Fruit fly (Drosophila melanogaster) whole organism, embryonic: Measurements from ENCODE around the gene Atg14.

ENCODE experiments used
- BtbVII ChIP-seq: fragments of 200-800 bp; sonication (Bioruptor generic); optimal IDR thresholded peaks from 3 replicates; lab custom pipeline; 2017; ENCODE audit warnings: missing biosample characterization, mild to moderate bottlenecking, missing genetic modification characterization
- CG11093 ChIP-seq: fragments of 200-800 bp; sonication (Bioruptor generic); IDR thresholded peaks from 3 replicates; pipeline ENCODE4 v1.3.6; 2022; ENCODE audit warnings: missing biosample characterization, missing genetic modification characterization
- CG11398 ChIP-seq: fragments of 200-800 bp; sonication (Bioruptor generic); optimal IDR thresholded peaks from 2 replicates; lab custom pipeline; 2016; ENCODE audit warnings: missing biosample characterization, missing genetic modification characterization
- CG11696 ChIP-seq: fragments of 200-800 bp; sonication (Bioruptor generic); IDR thresholded peaks from 2 replicates; pipeline ENCODE4 v1.3.6; 2022; ENCODE audit warnings: missing biosample characterization, missing genetic modification characterization
- CG11723 ChIP-seq: fragments of 200-800 bp; sonication (Bioruptor generic); optimal IDR thresholded peaks from 2 replicates; lab custom pipeline; 2017; ENCODE audit warnings: missing biosample characterization, mild to moderate bottlenecking, missing genetic modification characterization
- CG1233 ChIP-seq: fragments of 200-800 bp; sonication (Bioruptor generic); optimal IDR thresholded peaks from 4 replicates; lab custom pipeline; 2018; ENCODE audit warnings: missing biosample characterization, mild to moderate bottlenecking, missing genetic modification characterization
- CG13123 ChIP-seq: fragments of 200-800 bp; sonication (Bioruptor generic); optimal IDR thresholded peaks from 2 replicates; lab custom pipeline; 2016; ENCODE audit warnings: missing biosample characterization, missing genetic modification characterization
- CG14050 ChIP-seq: fragments of 200-800 bp; sonication (Bioruptor generic); IDR thresholded peaks from 3 replicates; pipeline ENCODE4 v1.3.6; 2022; ENCODE audit warnings: missing biosample characterization, missing genetic modification characterization
- CG15011 ChIP-seq: fragments of 200-800 bp; sonication (Bioruptor generic); optimal IDR thresholded peaks from 3 replicates; lab custom pipeline; 2018; ENCODE audit warnings: missing biosample characterization, mild to moderate bottlenecking, missing genetic modification characterization
- CG15514 ChIP-seq: fragments of 200-800 bp; sonication (Bioruptor generic); optimal IDR thresholded peaks from 3 replicates; lab custom pipeline; 2017; ENCODE audit warnings: missing biosample characterization, missing genetic modification characterization, mild to moderate bottlenecking, moderate library complexity, missing genetic modification reagents
- CG15601 ChIP-seq: fragments of 200-800 bp; sonication (Bioruptor generic); optimal IDR thresholded peaks from 3 replicates; lab custom pipeline; 2019; ENCODE audit warnings: missing biosample characterization, mild to moderate bottlenecking, missing genetic modification characterization, moderate library complexity
- CG17385 ChIP-seq: fragments of 200-800 bp; sonication (Bioruptor generic); optimal IDR thresholded peaks from 3 replicates; lab custom pipeline; 2018; ENCODE audit warnings: missing biosample characterization, mild to moderate bottlenecking, missing genetic modification characterization
- CG18011 ChIP-seq: fragments of 200-800 bp; sonication (Bioruptor generic); optimal IDR thresholded peaks from 2 replicates; lab custom pipeline; 2017; ENCODE audit warnings: missing biosample characterization, missing genetic modification characterization, mild to moderate bottlenecking, moderate library complexity, missing genotype
- CG1832 ChIP-seq: fragments of 200-800 bp; sonication (Bioruptor generic); optimal IDR thresholded peaks from 2 replicates; lab custom pipeline; 2017; ENCODE audit warnings: missing biosample characterization, mild to moderate bottlenecking, missing genetic modification characterization, inconsistent platforms
- CG2116 ChIP-seq: fragments of 200-800 bp; sonication (Bioruptor generic); optimal IDR thresholded peaks from 3 replicates; lab custom pipeline; 2018; ENCODE audit warnings: missing biosample characterization, mild to moderate bottlenecking, missing genetic modification characterization
- CG4707 ChIP-seq: fragments of 200-800 bp; sonication (Bioruptor generic); optimal IDR thresholded peaks from 2 replicates; lab custom pipeline; 2018; ENCODE audit warnings: missing biosample characterization, mild to moderate bottlenecking, missing genetic modification characterization, moderate library complexity
- CG6272 ChIP-seq: fragments of 200-800 bp; sonication (Bioruptor generic); IDR thresholded peaks from 2 replicates; pipeline ENCODE4 v1.3.6; 2022; ENCODE audit warnings: missing biosample characterization, missing genetic modification characterization
- CG6791 ChIP-seq: fragments of 200-800 bp; sonication (Bioruptor generic); IDR thresholded peaks from 3 replicates; pipeline ENCODE4 v1.3.6; 2022; ENCODE audit warnings: missing biosample characterization, missing genetic modification characterization; ENCODE audit not compliant: partially characterized antibody
- CG7556 ChIP-seq: fragments of 200-800 bp; sonication (Bioruptor generic); optimal IDR thresholded peaks from 2 replicates; lab custom pipeline; 2017; ENCODE audit warnings: missing biosample characterization, mild to moderate bottlenecking, missing genetic modification characterization
- CG7786 ChIP-seq: fragments of 200-800 bp; sonication (Bioruptor generic); optimal IDR thresholded peaks from 2 replicates; lab custom pipeline; 2016; ENCODE audit warnings: missing biosample characterization, missing genetic modification characterization
- CG7963 ChIP-seq: fragments of 200-800 bp; sonication (Bioruptor generic); IDR thresholded peaks from 3 replicates; pipeline ENCODE4 v1.3.6; 2022; ENCODE audit warnings: missing biosample characterization, missing genetic modification characterization; ENCODE audit not compliant: partially characterized antibody
- CG9932 ChIP-seq: fragments of 200-800 bp; sonication (Bioruptor generic); IDR thresholded peaks from 2 replicates; pipeline ENCODE4 v1.3.6; 2022; ENCODE audit warnings: missing biosample characterization, missing genetic modification characterization
- D19A ChIP-seq: fragments of 200-800 bp; optimal IDR thresholded peaks from 3 replicates; lab custom pipeline; 2019; ENCODE audit warnings: missing biosample characterization, mild to moderate bottlenecking, missing genetic modification characterization, moderate library complexity
- Doc2 ChIP-seq: fragments of 200-800 bp; sonication (Bioruptor generic); IDR thresholded peaks from 2 replicates; pipeline ENCODE4 v1.3.6; 2022; ENCODE audit warnings: missing biosample characterization, missing genetic modification characterization
- ERR ChIP-seq: fragments of 200-800 bp; sonication (Bioruptor generic); optimal IDR thresholded peaks from 2 replicates; lab custom pipeline; 2016; ENCODE audit warnings: missing biosample characterization, missing genetic modification characterization
- Hsf ChIP-seq: fragments of 200-800 bp; sonication (Bioruptor generic); optimal IDR thresholded peaks from 3 replicates; lab custom pipeline; 2016; ENCODE audit warnings: missing biosample characterization, missing genetic modification characterization
- Mad ChIP-seq: fragments of 200-800 bp; sonication (Bioruptor generic); optimal IDR thresholded peaks from 2 replicates; lab custom pipeline; 2016; ENCODE audit warnings: missing biosample characterization, missing genetic modification characterization
- Mrtf ChIP-seq: fragments of 200-800 bp; sonication (Bioruptor generic); IDR thresholded peaks from 3 replicates; pipeline ENCODE4 v1.3.6; 2022; ENCODE audit warnings: missing biosample characterization, missing genetic modification characterization
- NfI ChIP-seq: fragments of 200-800 bp; sonication (Bioruptor generic); optimal IDR thresholded peaks from 3 replicates; lab custom pipeline; 2018; ENCODE audit warnings: missing biosample characterization, mild to moderate bottlenecking, missing genetic modification characterization, moderate library complexity
- Scr ChIP-seq: fragments of 200-800 bp; sonication (Bioruptor generic); IDR thresholded peaks from 2 replicates; pipeline ENCODE4 v1.3.6; 2022; ENCODE audit warnings: missing biosample characterization, missing genetic modification characterization; ENCODE audit not compliant: partially characterized antibody
- Sox100B ChIP-seq: fragments of 200-800 bp; sonication (Bioruptor generic); optimal IDR thresholded peaks from 3 replicates; lab custom pipeline; 2018; ENCODE audit warnings: missing biosample characterization, mild to moderate bottlenecking, missing genetic modification characterization
- Spps ChIP-seq: fragments of 200-800 bp; sonication (Bioruptor generic); optimal IDR thresholded peaks from 2 replicates; lab custom pipeline; 2018; ENCODE audit warnings: missing biosample characterization, mild to moderate bottlenecking, missing genetic modification characterization
- Trl ChIP-seq, 3 experiments: fragments of >200 bp in 2 of 3; fragments of 200-800 bp in 1 of 3; sonication (Bioruptor generic) in 1 of 3; optimal IDR thresholded peaks; 2 replicates in 1 of 3; 3 replicates in 2 of 3; lab custom pipeline; 2016 to 2017; ENCODE audit warnings: missing biosample characterization in 1 of 3, missing genetic modification characterization in 1 of 3
- caup ChIP-seq: fragments of 200-800 bp; sonication (Bioruptor generic); optimal IDR thresholded peaks from 3 replicates; lab custom pipeline; 2017; ENCODE audit warnings: missing biosample characterization, mild to moderate bottlenecking, missing genetic modification characterization, moderate library complexity; ENCODE audit not compliant: severe bottlenecking
- ci ChIP-seq: fragments of 200-800 bp; sonication (Bioruptor generic); IDR thresholded peaks from 3 replicates; pipeline ENCODE4 v1.3.6; 2022; ENCODE audit warnings: missing biosample characterization, missing genetic modification characterization
- croc ChIP-seq: fragments of 200-800 bp; sonication (Bioruptor generic); conservative IDR thresholded peaks from 3 replicates; pipeline ENCODE4 v1.3.6; 2022; ENCODE audit warnings: missing biosample characterization, missing genetic modification characterization
- eyg ChIP-seq: fragments of 200-800 bp; sonication (Bioruptor generic); optimal IDR thresholded peaks from 3 replicates; lab custom pipeline; 2016; ENCODE audit warnings: missing biosample characterization, missing genetic modification characterization
- fu2 ChIP-seq: fragments of 200-800 bp; sonication (Bioruptor generic); optimal IDR thresholded peaks from 2 replicates; lab custom pipeline; 2016; ENCODE audit warnings: missing biosample characterization, missing genetic modification characterization
- ham ChIP-seq: fragments of 200-800 bp; sonication (Bioruptor generic); IDR thresholded peaks from 2 replicates; pipeline ENCODE4 v1.3.6; 2022; ENCODE audit warnings: missing biosample characterization, missing genetic modification characterization
- hkb ChIP-seq, 2 experiments: fragments of 200-800 bp in 1 of 2; fragments of >200 bp in 1 of 2; sonication (Bioruptor generic) in 1 of 2; IDR thresholded peaks in 1 of 2; optimal IDR thresholded peaks in 1 of 2; 2 replicates each; pipeline versions ENCODE4 v1.3.6 to Lab custom; 2017 to 2022; ENCODE audit warnings: missing biosample characterization in 1 of 2, missing genetic modification characterization in 1 of 2
- ind ChIP-seq: fragments of 200-800 bp; sonication (Bioruptor generic); optimal IDR thresholded peaks from 3 replicates; lab custom pipeline; 2016; ENCODE audit warnings: missing biosample characterization, missing genetic modification characterization
- lola ChIP-seq, 3 experiments: fragments of >200 bp in 2 of 3; fragments of 200-800 bp in 1 of 3; sonication (Bioruptor generic) in 1 of 3; optimal IDR thresholded peaks; 2 replicates each; lab custom pipeline; 2017 to 2019; ENCODE audit warnings: missing biosample characterization in 3 of 3, missing genetic modification characterization in 3 of 3, mild to moderate bottlenecking in 1 of 3, moderate library complexity in 1 of 3
- mirr ChIP-seq: fragments of 200-800 bp; sonication (Bioruptor generic); optimal IDR thresholded peaks from 3 replicates; lab custom pipeline; 2018; ENCODE audit warnings: missing biosample characterization, mild to moderate bottlenecking, missing genetic modification characterization
- pum ChIP-seq: fragments of 200-800 bp; sonication (Bioruptor generic); optimal IDR thresholded peaks from 2 replicates; lab custom pipeline; 2016; ENCODE audit warnings: missing biosample characterization, missing genetic modification characterization
- ro ChIP-seq: fragments of 200-800 bp; sonication (Bioruptor generic); IDR thresholded peaks from 2 replicates; pipeline ENCODE4 v1.3.6; 2022; ENCODE audit warnings: missing biosample characterization, missing genetic modification characterization
- sens-2 ChIP-seq: fragments of 200-800 bp; sonication (Bioruptor generic); IDR thresholded peaks from 2 replicates; pipeline ENCODE4 v1.3.6; 2022; ENCODE audit warnings: missing biosample characterization, missing genetic modification characterization
- tup ChIP-seq: fragments of 200-800 bp; sonication (Bioruptor generic); optimal IDR thresholded peaks from 2 replicates; lab custom pipeline; 2016; ENCODE audit warnings: missing biosample characterization, mild to moderate bottlenecking, missing genetic modification characterization, moderate library complexity
- wor ChIP-seq: fragments of 200-800 bp; sonication (Bioruptor generic); IDR thresholded peaks from 2 replicates; pipeline ENCODE4 v1.3.6; 2022; ENCODE audit warnings: missing biosample characterization, missing genetic modification characterization
- zfh2 ChIP-seq: fragments of 200-800 bp; sonication (Bioruptor generic); optimal IDR thresholded peaks from 2 replicates; lab custom pipeline; 2016; ENCODE audit warnings: missing biosample characterization, missing genetic modification characterization

Gene Atg14

dm6 chr3R:29075631-29076398 is 40.4 kb upstream of the Atg14 start (continued):
- no peak for TF ChIP-seq hkb (optimal IDR thresholded peaks at IDR 0.05; lab: Kevin White, UChicago)
- TF ChIP-seq hkb (GFP tag; IDR thresholded peaks at IDR 0.05; lab: Robert Waterston, UW), result 0 out of 2 replicates have a peak, but pooled peaks have one; percentile 21
- TF ChIP-seq Scr (GFP tag; lab: Robert Waterston, UW), result no peak
- TF ChIP-seq ham, result no peak
- no peak for TF ChIP-seq CG18011 (GFP tag; lab: Kevin White, UChicago)
- no peak for TF ChIP-seq CG11723
- TF ChIP-seq Spps, result no peak
- TF ChIP-seq CG11696, result peak; percentile 70
- TF ChIP-seq ind (GFP tag; lab: Kevin White, UChicago), result no peak
- TF ChIP-seq CG2116 (GFP tag; lab: Kevin White, UChicago), result no peak
- no peak for TF ChIP-seq CG1832 (GFP tag; lab: Kevin White, UChicago)
- no peak for TF ChIP-seq ro (GFP tag; lab: Robert Waterston, UW)
- TF ChIP-seq ERR (GFP tag; lab: Kevin White, UChicago), result no peak
- no peak for TF ChIP-seq croc (GFP tag; lab: Robert Waterston, UW)
- no peak for TF ChIP-seq sens-2
- no peak for TF ChIP-seq ci (GFP tag; lab: Robert Waterston, UW)
- TF ChIP-seq CG7556 (GFP tag; lab: Kevin White, UChicago), result peak; percentile 45
- no peak for TF ChIP-seq CG1233 (GFP tag; lab: Kevin White, UChicago)
- TF ChIP-seq Mrtf, result no peak
- no peak for TF ChIP-seq lola (GFP tag; optimal IDR thresholded peaks at IDR 0.05; lab: Kevin White, UChicago)
- TF ChIP-seq CG9932 (GFP tag; lab: Robert Waterston, UW), result no peak
- no peak for TF ChIP-seq CG6791 (GFP tag; lab: Robert Waterston, UW)
- TF ChIP-seq eyg (GFP tag; lab: Kevin White, UChicago), result no peak
- TF ChIP-seq CG15514 (GFP tag; lab: Kevin White, UChicago), result no peak
- TF ChIP-seq D19A (tag; lab: Kevin White, UChicago), result no peak
- TF ChIP-seq NfI, result peak; percentile 10
- no peak for TF ChIP-seq CG6272
- TF ChIP-seq CG15601 (tag; lab: Kevin White, UChicago), result no peak
- no peak for TF ChIP-seq zfh2 (GFP tag; lab: Kevin White, UChicago)
- no peak for TF ChIP-seq CG7963 (GFP tag; lab: Robert Waterston, UW)
- TF ChIP-seq pum, result no peak
- TF ChIP-seq fu2 (GFP tag; lab: Kevin White, UChicago), result no peak
- TF ChIP-seq Hsf (GFP tag; lab: Kevin White, UChicago), result peak; percentile 13
- no peak for TF ChIP-seq tup (GFP tag; lab: Kevin White, UChicago)
- peak; percentile 9 for TF ChIP-seq CG7786 (GFP tag; lab: Kevin White, UChicago)
- no peak for TF ChIP-seq Doc2 (GFP tag; lab: Robert Waterston, UW)
- no peak for TF ChIP-seq caup (GFP tag; lab: Kevin White, UChicago)
- no peak for TF ChIP-seq CG11398 (GFP tag; lab: Kevin White, UChicago)
- no peak for TF ChIP-seq CG4707
- TF ChIP-seq CG14050 (GFP tag; lab: Robert Waterston, UW), result no peak
- TF ChIP-seq mirr (GFP tag; lab: Kevin White, UChicago), result no peak
- TF ChIP-seq Mad (GFP tag; lab: Kevin White, UChicago), result peak; percentile 23
- TF ChIP-seq wor, result no peak
- no peak for TF ChIP-seq CG17385
- TF ChIP-seq Trl (optimal IDR thresholded peaks at IDR 0.05; lab: Kevin White, UChicago), result no peak
- no peak for TF ChIP-seq Trl (GFP tag; optimal IDR thresholded peaks at IDR 0.05; lab: Kevin White, UChicago)
- TF ChIP-seq CG13123, result no peak
- TF ChIP-seq CG11093 (GFP tag; lab: Robert Waterston, UW), result no peak
- no peak for TF ChIP-seq CG15011 (GFP tag; lab: Kevin White, UChicago)
- TF ChIP-seq BtbVII, result no peak
- TF ChIP-seq Sox100B (GFP tag; lab: Kevin White, UChicago), result no peak
